Worm (Caenorhabditis elegans) whole organism, late embryonic: ENCODE data around the gene tars-1.

Experiments
- ceh-48 ChIP-seq: sonication (generic microtip); optimal IDR thresholded peaks from 2 replicates; lab custom pipeline; 2016; ENCODE audit warnings: missing genetic modification characterization, inconsistent platforms, missing compliant biosample characterization
- fkh-6 ChIP-seq: sonication (generic microtip); optimal IDR thresholded peaks from 2 replicates; lab custom pipeline; 2016; ENCODE audit warnings: missing genetic modification characterization, missing compliant biosample characterization
- pha-4 ChIP-seq: fragments of 150-350 bp; optimal IDR thresholded peaks from 2 replicates; lab custom pipeline; 2018; ENCODE audit warnings: missing biosample characterization, missing genetic modification reagents, missing genetic modification characterization

DNA sequence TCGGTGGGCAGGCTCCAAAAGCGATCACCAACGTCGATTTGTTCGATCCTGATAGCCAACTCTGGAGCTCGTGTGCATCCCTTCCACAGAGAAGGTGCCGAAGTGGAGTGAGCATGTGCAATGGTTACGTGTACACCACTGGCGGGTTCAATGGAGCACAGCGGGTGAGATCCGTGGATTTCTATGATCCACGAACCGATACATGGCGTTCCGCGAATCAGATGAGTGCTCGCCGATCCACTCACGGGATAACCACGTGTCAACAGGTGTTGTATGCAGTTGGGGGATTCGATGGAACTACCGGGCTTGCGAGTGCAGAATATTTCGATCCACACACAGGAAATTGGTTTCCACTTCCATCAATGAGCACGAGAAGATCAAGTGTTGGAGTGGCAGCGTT is 4.6 kb downstream of the tars-1 start:
- no peak for TF ChIP-seq ceh-48 (tag; lab: Kevin White, UChicago)
- no peak for TF ChIP-seq fkh-6 (tag; lab: Kevin White, UChicago)
- no peak for TF ChIP-seq pha-4
